Fruit fly (Drosophila melanogaster): Measurements from ENCODE around the gene CG11342.

Gene CG11342

dm6 chr3L:4411951-4412350 lies 44.7 kb upstream of the CG11342 start:
- TF ChIP-seq kay (GFP tag; ENCODE audit: borderline replicate concordance) (peak; percentile 89), ovo (GFP tag; optimal IDR thresholded peaks at IDR 0.05) (no peak)

DNA sequence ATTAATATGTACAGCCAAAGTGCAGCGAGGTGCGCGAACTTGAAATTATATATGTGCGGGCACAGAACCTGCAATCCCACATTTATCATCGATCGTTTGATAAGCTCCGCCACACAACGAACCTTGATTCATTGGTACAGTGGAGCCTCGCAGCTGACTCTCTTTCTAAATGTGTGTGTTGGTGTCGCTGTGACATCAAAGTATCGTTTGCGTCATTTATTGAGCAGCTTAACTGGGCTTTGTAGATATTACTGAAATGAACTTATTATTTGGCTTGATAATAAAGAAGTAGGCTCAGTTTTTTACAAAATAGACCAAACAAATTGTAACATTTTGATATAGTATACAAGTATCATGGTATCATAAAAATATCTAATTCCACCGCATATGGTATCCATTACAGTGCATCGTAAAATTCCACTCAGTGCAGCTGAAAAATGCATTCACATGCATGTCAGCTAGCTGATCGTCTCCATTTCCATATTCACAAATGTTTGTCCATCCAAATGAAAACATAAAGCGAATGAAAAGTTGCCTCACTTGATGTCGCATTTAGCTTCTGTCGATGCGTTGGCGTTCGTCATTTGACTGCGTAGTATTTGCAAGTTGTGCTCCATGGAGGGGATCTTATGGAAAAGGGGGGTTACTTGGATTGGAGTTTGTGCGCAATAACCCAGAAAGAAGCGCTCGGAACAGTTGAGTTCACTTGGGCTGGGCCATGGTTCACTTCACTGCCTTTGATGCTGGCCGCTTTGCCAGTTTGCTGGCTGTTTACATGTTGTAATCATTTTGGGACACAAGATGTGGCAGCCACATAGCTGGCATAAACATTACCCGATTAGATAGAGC lies 44.0 kb upstream of the CG11342 start:
- TF ChIP-seq CG14711 (tag; optimal IDR thresholded peaks at IDR 0.05) (no peak), CG11617 (GFP tag; optimal IDR thresholded peaks at IDR 0.05) (no peak), CG7101 (tag; optimal IDR thresholded peaks at IDR 0.05) (peak; percentile 11), CG12768 (GFP tag; optimal IDR thresholded peaks at IDR 0.05) (peak; percentile 14), CG33017 (tag; optimal IDR thresholded peaks at IDR 0.05) (peak; percentile 3), pad (GFP tag; optimal IDR thresholded peaks at IDR 0.05) (no peak), Crg-1 (GFP tag; optimal IDR thresholded peaks at IDR 0.05) (peak; percentile 46), tj (GFP tag; optimal IDR thresholded peaks at IDR 0.05) (peak; percentile 53), toe (GFP tag; optimal IDR thresholded peaks at IDR 0.05) (no peak), kay (GFP tag; ENCODE audit: borderline replicate concordance) (peak; percentile 89)

- TF ChIP-seq pad (GFP tag; optimal IDR thresholded peaks at IDR 0.05) (peak; percentile 82), Mnt (GFP tag; optimal IDR thresholded peaks at IDR 0.05) (peak; percentile 4), bab1 (GFP tag; optimal IDR thresholded peaks at IDR 0.05) (no peak)
These were observed 42.8 kb upstream of the CG11342 start for dm6 chr3L:4409898-4410629.

DNA sequence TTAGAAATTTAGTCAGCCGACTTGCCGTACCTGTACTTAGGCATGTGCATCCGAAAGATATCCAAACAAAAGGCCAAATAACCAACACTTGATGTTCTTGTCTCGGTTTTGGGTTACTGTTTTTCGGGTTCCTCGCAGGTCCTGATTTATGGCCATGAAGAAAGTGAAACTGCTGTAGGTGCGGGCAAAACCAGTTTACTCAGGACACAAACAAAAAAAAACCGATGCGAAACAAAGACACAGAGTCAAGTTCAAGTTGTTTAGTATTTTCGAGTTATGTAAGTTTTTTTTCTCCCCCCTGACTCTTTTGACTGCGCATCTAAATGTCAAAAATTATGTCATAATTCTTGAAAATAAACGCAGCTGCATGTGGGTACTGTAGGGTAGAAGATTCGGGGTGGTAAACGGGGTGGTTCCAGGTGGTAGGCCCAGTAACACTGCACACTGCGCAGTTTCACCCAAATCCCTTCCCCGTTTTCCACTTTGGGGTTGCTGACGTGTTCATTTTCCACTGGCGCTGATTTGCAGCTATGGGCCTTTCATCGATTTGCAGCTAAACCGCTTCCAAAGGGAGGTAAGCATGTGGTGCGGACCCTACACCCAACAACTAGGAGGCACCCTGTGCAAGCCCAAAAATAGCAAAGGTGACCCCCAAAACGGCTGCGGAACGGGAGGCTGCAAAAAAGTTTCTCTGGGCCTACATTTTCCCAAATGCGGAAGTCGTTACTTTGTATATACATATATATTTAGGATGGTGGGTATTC lies 42.1 kb upstream of the CG11342 start:
- no peak for TF ChIP-seq CG7101 (tag; optimal IDR thresholded peaks at IDR 0.05)
- TF ChIP-seq kay (GFP tag; ENCODE audit: borderline replicate concordance), result no peak
- peak; percentile 81 for TF ChIP-seq tj (GFP tag; optimal IDR thresholded peaks at IDR 0.05)

DNA sequence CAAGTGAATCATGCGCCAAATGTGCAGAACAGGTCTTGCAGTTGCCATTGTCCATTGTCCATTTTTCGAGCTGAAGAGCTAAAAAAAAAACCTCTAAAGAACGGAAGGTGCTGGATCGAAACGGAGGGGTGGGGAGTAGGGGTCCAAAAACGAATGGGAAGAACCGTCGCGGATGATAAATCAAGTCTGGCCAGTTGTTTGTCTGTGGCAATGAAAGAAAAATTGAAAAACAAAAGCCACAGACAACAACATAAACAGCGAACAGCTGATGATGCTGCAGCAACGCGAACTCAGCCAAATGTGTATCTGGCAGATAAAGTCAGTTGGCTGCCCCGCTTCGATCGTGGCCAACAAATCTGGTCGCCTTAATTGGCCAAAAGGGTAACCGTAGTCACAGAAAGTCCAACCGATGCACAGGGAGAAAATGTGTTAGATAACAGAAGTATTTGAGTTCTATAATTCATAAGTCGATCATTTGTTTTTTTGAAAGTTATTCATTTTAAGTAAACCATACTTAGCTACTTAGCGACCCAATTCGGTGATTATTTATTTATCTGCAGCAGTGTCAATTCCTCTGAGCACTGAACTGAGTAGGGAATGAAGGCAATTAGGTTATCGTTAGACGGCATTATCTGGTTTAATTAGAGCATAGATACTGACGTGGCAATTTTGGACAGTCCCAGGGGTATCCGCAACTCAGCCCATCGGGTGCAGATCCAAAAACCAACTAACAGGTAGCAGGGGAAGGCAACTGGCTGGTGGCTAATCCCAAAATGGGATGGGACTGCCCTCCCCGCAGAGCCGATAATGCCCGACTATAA lies 41.3 kb upstream of the CG11342 start:
- TF ChIP-seq Hr96 (GFP tag; optimal IDR thresholded peaks at IDR 0.05), result no peak
- TF ChIP-seq CG1620 (GFP tag; optimal IDR thresholded peaks at IDR 0.05), result no peak
- TF ChIP-seq cic (GFP tag; optimal IDR thresholded peaks at IDR 0.05), result no peak
- no peak for TF ChIP-seq ovo (GFP tag; optimal IDR thresholded peaks at IDR 0.05)
- TF ChIP-seq Crg-1 (GFP tag; optimal IDR thresholded peaks at IDR 0.05), result no peak
- no peak for TF ChIP-seq CG7045 (GFP tag; optimal IDR thresholded peaks at IDR 0.05)
- no peak for TF ChIP-seq Clk (GFP tag; optimal IDR thresholded peaks at IDR 0.05)
- TF ChIP-seq CG12768 (GFP tag; optimal IDR thresholded peaks at IDR 0.05), result no peak

- no peak for TF ChIP-seq bab1 (GFP tag; optimal IDR thresholded peaks at IDR 0.05)
- TF ChIP-seq toe (GFP tag; optimal IDR thresholded peaks at IDR 0.05), result no peak
- peak; percentile 13 for TF ChIP-seq CG14711 (tag; optimal IDR thresholded peaks at IDR 0.05)
- peak; percentile 29 for TF ChIP-seq CG5204 (GFP tag; optimal IDR thresholded peaks at IDR 0.05)
- no peak for TF ChIP-seq cic (GFP tag; optimal IDR thresholded peaks at IDR 0.05)
These were observed 40.5 kb upstream of the CG11342 start for dm6 chr3L:4407743-4408142.

dm6 chr3L:4406653-4407257 lies 39.5 kb upstream of the CG11342 start, which contains the start of gene TP53INP:
TSS of gene TP53INP (plus strand) at chr3L:4406943.
- TF ChIP-seq CG1620 (GFP tag; optimal IDR thresholded peaks at IDR 0.05) (no peak), tj (GFP tag; optimal IDR thresholded peaks at IDR 0.05) (peak; percentile 45), CG11617 (GFP tag; optimal IDR thresholded peaks at IDR 0.05) (peak; percentile 74), bab1 (GFP tag; optimal IDR thresholded peaks at IDR 0.05) (peak; percentile 52), Clk (GFP tag; optimal IDR thresholded peaks at IDR 0.05) (peak; percentile 34), cnc (optimal IDR thresholded peaks at IDR 0.05) (no peak), CG5204 (GFP tag; optimal IDR thresholded peaks at IDR 0.05) (peak; percentile 59), Crg-1 (GFP tag; optimal IDR thresholded peaks at IDR 0.05) (peak; percentile 53), kay (GFP tag; ENCODE audit: borderline replicate concordance) (peak; percentile 88), CG12768 (GFP tag; optimal IDR thresholded peaks at IDR 0.05) (peak; percentile 63), Hr96 (GFP tag; optimal IDR thresholded peaks at IDR 0.05) (no peak), pad (GFP tag; optimal IDR thresholded peaks at IDR 0.05) (peak; percentile 62), CG7101 (tag; optimal IDR thresholded peaks at IDR 0.05) (peak; percentile 65), CG7045 (GFP tag; optimal IDR thresholded peaks at IDR 0.05) (peak; percentile 63), Mnt (GFP tag; optimal IDR thresholded peaks at IDR 0.05) (peak; percentile 7), CG33017 (tag; optimal IDR thresholded peaks at IDR 0.05) (peak; percentile 65), cic (GFP tag; optimal IDR thresholded peaks at IDR 0.05) (no peak), ovo (GFP tag; optimal IDR thresholded peaks at IDR 0.05) (no peak), toe (GFP tag; optimal IDR thresholded peaks at IDR 0.05) (peak; percentile 46), CG14711 (tag; optimal IDR thresholded peaks at IDR 0.05) (peak; percentile 58)
